Fruit fly (Drosophila melanogaster) whole organism, adult: ENCODE results near the gene pkaap.

Experiments used
- CG11617 ChIP-seq: fragments of 200-800 bp; sonication (Bioruptor generic); optimal IDR thresholded peaks from 2 replicates; lab custom pipeline; 2017; ENCODE audit warnings: mild to moderate bottlenecking, missing biosample characterization, missing genetic modification reagents, missing genetic modification characterization
- CG12768 ChIP-seq: fragments of 200-800 bp; sonication (Bioruptor generic); optimal IDR thresholded peaks from 2 replicates; lab custom pipeline; 2017; ENCODE audit warnings: missing biosample characterization, missing genetic modification characterization, mild to moderate bottlenecking, moderate library complexity, missing genetic modification reagents
- CG14711 ChIP-seq: fragments of 200-800 bp; sonication (Bioruptor generic); optimal IDR thresholded peaks from 2 replicates; lab custom pipeline; 2018; ENCODE audit warnings: missing biosample characterization, mild to moderate bottlenecking, missing genetic modification characterization, moderate library complexity
- CG33017 ChIP-seq: fragments of 200-800 bp; sonication (Bioruptor generic); optimal IDR thresholded peaks from 2 replicates; lab custom pipeline; 2018; ENCODE audit warnings: missing biosample characterization, mild to moderate bottlenecking, missing genetic modification characterization, moderate library complexity
- CG7045 ChIP-seq: fragments of 200-800 bp; sonication (Bioruptor generic); optimal IDR thresholded peaks from 2 replicates; lab custom pipeline; 2017; ENCODE audit warnings: missing biosample characterization, mild to moderate bottlenecking, missing genetic modification characterization
- CG7101 ChIP-seq: fragments of 200-800 bp; sonication (Bioruptor generic); optimal IDR thresholded peaks from 2 replicates; lab custom pipeline; 2018; ENCODE audit warnings: missing biosample characterization, mild to moderate bottlenecking, missing genetic modification characterization, moderate library complexity
- Crg-1 ChIP-seq: fragments of 200-800 bp; sonication (Bioruptor generic); optimal IDR thresholded peaks from 2 replicates; lab custom pipeline; 2016; ENCODE audit warnings: missing biosample characterization, missing genetic modification characterization
- Mnt ChIP-seq: fragments of 200-800 bp; sonication (Bioruptor generic); optimal IDR thresholded peaks from 2 replicates; lab custom pipeline; 2016; ENCODE audit warnings: missing biosample characterization, mild to moderate bottlenecking, missing genetic modification characterization
- bab1 ChIP-seq: fragments of 200-800 bp; sonication (Bioruptor generic); optimal IDR thresholded peaks from 3 replicates; lab custom pipeline; 2019; ENCODE audit warnings: missing biosample characterization, mild to moderate bottlenecking, missing genetic modification characterization, moderate library complexity
- kay ChIP-seq: fragments of 200-800 bp; sonication (Bioruptor generic); peaks from one replicate; lab custom pipeline; 2016; ENCODE audit warnings: missing biosample characterization, missing genetic modification characterization, borderline replicate concordance
- ovo ChIP-seq: fragments of 200-800 bp; sonication (Bioruptor generic); optimal IDR thresholded peaks from 2 replicates; lab custom pipeline; 2016; ENCODE audit warnings: missing biosample characterization, missing genetic modification characterization
- pad ChIP-seq: fragments of 200-800 bp; sonication (Bioruptor generic); optimal IDR thresholded peaks from 3 replicates; lab custom pipeline; 2017; ENCODE audit warnings: missing biosample characterization, missing genetic modification characterization, mild to moderate bottlenecking, moderate library complexity, missing genetic modification reagents
- tj ChIP-seq: fragments of 200-800 bp; sonication (Bioruptor generic); optimal IDR thresholded peaks from 3 replicates; lab custom pipeline; 2017; ENCODE audit warnings: missing biosample characterization, mild to moderate bottlenecking, missing genetic modification characterization, moderate library complexity
- toe ChIP-seq: fragments of 200-800 bp; sonication (Bioruptor generic); optimal IDR thresholded peaks from 2 replicates; lab custom pipeline; 2016; ENCODE audit warnings: missing biosample characterization, missing genetic modification characterization

- TF ChIP-seq CG7045 (GFP tag; lab: Kevin White, UChicago), result no peak
- TF ChIP-seq bab1 (GFP tag; lab: Kevin White, UChicago), result no peak
- TF ChIP-seq CG11617 (GFP tag; lab: Kevin White, UChicago), result no peak
- no peak for TF ChIP-seq pad (GFP tag; lab: Kevin White, UChicago)
- TF ChIP-seq toe (GFP tag; lab: Kevin White, UChicago), result no peak
- TF ChIP-seq CG7101 (tag; lab: Kevin White, UChicago), result no peak
- TF ChIP-seq Mnt, result no peak
- no peak for TF ChIP-seq kay (GFP tag; lab: Kevin White, UChicago)
- no peak for TF ChIP-seq CG33017 (tag; lab: Kevin White, UChicago)
- no peak for TF ChIP-seq ovo (GFP tag; lab: Kevin White, UChicago)
- TF ChIP-seq CG14711 (tag; lab: Kevin White, UChicago), result no peak
- TF ChIP-seq Crg-1 (GFP tag; lab: Kevin White, UChicago), result no peak
- TF ChIP-seq tj (GFP tag; lab: Kevin White, UChicago), result no peak
- TF ChIP-seq CG12768, result no peak
Measured at dm6 chr2L:16275177-16275808, 12.8 kb upstream of the pkaap start.
